Worm (Caenorhabditis elegans): ENCODE results near the gene R07E5.17.
"Not testable (repeated sequence)": the region's sequence is repeated elsewhere in the genome, so short reads cannot be mapped to it uniquely, and the experiment has no call there.

Gene R07E5.17

DNA sequence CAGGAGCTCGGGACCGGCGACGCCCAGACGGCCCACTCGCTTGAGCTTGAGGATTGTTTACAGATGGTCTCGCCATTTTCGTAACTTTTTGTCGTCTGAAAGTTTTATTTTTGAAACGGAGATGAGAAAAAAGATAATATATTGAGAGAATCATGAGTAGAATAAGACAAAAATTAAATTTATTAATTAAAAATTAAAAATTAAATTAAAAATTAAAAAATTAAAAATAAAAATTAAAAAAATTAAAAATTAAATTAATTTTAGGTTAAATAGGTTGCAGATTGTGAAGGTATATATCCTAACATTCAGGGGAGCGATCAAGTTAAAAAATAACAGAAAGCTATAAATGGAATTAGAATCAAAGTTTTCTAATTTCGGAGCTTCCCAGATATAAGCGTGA lies 24.5 kb downstream of the R07E5.17 start, which contains the start of gene B0284.3:
TSS of gene B0284.3 (minus strand) at position 101 of the 400 bp plus-strand sequence.
- TF ChIP-seq C38D4.7 (GFP tag; optimal IDR thresholded peaks at IDR 0.05) (no peak), fkh-10 (GFP tag; optimal IDR thresholded peaks at IDR 0.05) (no peak), dve-1 (tag; optimal IDR thresholded peaks at IDR 0.05) (no peak), zip-5 (tag; optimal IDR thresholded peaks at IDR 0.05) (no peak)

- TF ChIP-seq lin-11 (tag; optimal IDR thresholded peaks at IDR 0.05): peak; percentile 32
- TF ChIP-seq ahr-1 (tag; optimal IDR thresholded peaks at IDR 0.05): peak; percentile 43
- TF ChIP-seq ceh-18 (tag; optimal IDR thresholded peaks at IDR 0.05): peak; percentile 87
- TF ChIP-seq ceh-2 (tag; optimal IDR thresholded peaks at IDR 0.05): peak; percentile 7
- peak; percentile 15 for TF ChIP-seq rnt-1 (tag; optimal IDR thresholded peaks at IDR 0.05)
- TF ChIP-seq ttx-3 (tag; optimal IDR thresholded peaks at IDR 0.05): peak; percentile 31
- TF ChIP-seq Y22D7AL.16 (tag; optimal IDR thresholded peaks at IDR 0.05): peak; percentile 52
- TF ChIP-seq pha-2 (tag; optimal IDR thresholded peaks at IDR 0.05): peak; percentile 77
- peak; percentile 47 for TF ChIP-seq ref-2 (tag; optimal IDR thresholded peaks at IDR 0.05)
- peak; percentile 70 for TF ChIP-seq ceh-31 (tag; optimal IDR thresholded peaks at IDR 0.05)
- TF ChIP-seq sox-2 (GFP tag; IDR thresholded peaks at IDR 0.05): peak; percentile 69
- TF ChIP-seq C38D4.7 (GFP tag; optimal IDR thresholded peaks at IDR 0.05): peak; percentile 68
- TF ChIP-seq K02D7.2 (tag; optimal IDR thresholded peaks at IDR 0.05): peak; percentile 55
- TF ChIP-seq hlh-15 (tag; optimal IDR thresholded peaks at IDR 0.05): peak; percentile 18
- peak; percentile 55; the same call in 1 of the 2 replicates for TF ChIP-seq unc-3 (GFP tag; conservative IDR thresholded peaks at IDR 0.05)
- not testable (repeated sequence) for TF ChIP-seq unc-3 (tag; optimal IDR thresholded peaks at IDR 0.05)
- TF ChIP-seq dmd-4 (tag; optimal IDR thresholded peaks at IDR 0.05; ENCODE audit: borderline replicate concordance): peak; percentile 12
- peak; percentile 54 for TF ChIP-seq sox-4 (tag; optimal IDR thresholded peaks at IDR 0.05)
- TF ChIP-seq gmeb-2 (tag; optimal IDR thresholded peaks at IDR 0.05): peak; percentile 60
- TF ChIP-seq ets-4 (tag; optimal IDR thresholded peaks at IDR 0.05): peak; percentile 6
- TF ChIP-seq K09A11.1 (tag; optimal IDR thresholded peaks at IDR 0.05; ENCODE audit: insufficient read depth): peak; percentile 28
- peak; percentile 44 for TF ChIP-seq nfya-1 (tag; optimal IDR thresholded peaks at IDR 0.05)
- peak; percentile 34 for TF ChIP-seq F13H6.1 (tag; optimal IDR thresholded peaks at IDR 0.05)
- TF ChIP-seq madf-2 (tag; optimal IDR thresholded peaks at IDR 0.05): peak; percentile 69
- TF ChIP-seq zip-5 (tag; optimal IDR thresholded peaks at IDR 0.05): peak; percentile 10
- peak; percentile 67 for TF ChIP-seq T23F11.4 (GFP tag; optimal IDR thresholded peaks at IDR 0.05)
- TF ChIP-seq ceh-14 (tag; optimal IDR thresholded peaks at IDR 0.05): peak; percentile 39
- peak; percentile 39 for TF ChIP-seq pat-9 (tag; optimal IDR thresholded peaks at IDR 0.05)
- peak; percentile 54 for TF ChIP-seq che-1 (tag; optimal IDR thresholded peaks at IDR 0.05)
- peak; percentile 55 for TF ChIP-seq nhr-232 (tag; optimal IDR thresholded peaks at IDR 0.05)
- TF ChIP-seq hlh-6 (tag; optimal IDR thresholded peaks at IDR 0.05): peak; percentile 4
- peak; percentile 37 for TF ChIP-seq ceh-19 (GFP tag; optimal IDR thresholded peaks at IDR 0.05)
- peak; percentile 63 for TF ChIP-seq fkh-6 (tag; optimal IDR thresholded peaks at IDR 0.05)
- TF ChIP-seq sdc-2 (tag; optimal IDR thresholded peaks at IDR 0.05): peak; percentile 40
- peak; percentile 48 for TF ChIP-seq fax-1 (tag; optimal IDR thresholded peaks at IDR 0.05)
- peak; percentile 69; the same call in 1 of the 2 replicates for TF ChIP-seq ceh-45 (GFP tag; IDR thresholded peaks at IDR 0.05)
- peak; percentile 62 for TF ChIP-seq syd-9 (tag; optimal IDR thresholded peaks at IDR 0.05)
- TF ChIP-seq elt-2 (tag; optimal IDR thresholded peaks at IDR 0.05): peak; percentile 41
- peak; percentile 10 for TF ChIP-seq hlh-8 (tag; optimal IDR thresholded peaks at IDR 0.05)
- peak; percentile 51 for TF ChIP-seq tbx-2 (tag; optimal IDR thresholded peaks at IDR 0.05)
- TF ChIP-seq C08G9.2 (tag; optimal IDR thresholded peaks at IDR 0.05): peak; percentile 43
- TF ChIP-seq ceh-24 (tag; optimal IDR thresholded peaks at IDR 0.05): peak; percentile 39
- peak; percentile 28 for TF ChIP-seq ceh-48 (tag; optimal IDR thresholded peaks at IDR 0.05)
- peak; percentile 56 for TF ChIP-seq ceh-34 (tag; optimal IDR thresholded peaks at IDR 0.05)
Observed at ce11 chrIII:4378600-4379293, 25.5 kb downstream of the R07E5.17 start.

Measured in whole organism, late embryonic.